Fruit fly (Drosophila melanogaster) whole organism, embryonic: ENCODE results near the gene PolQ.

ENCODE experiments used
- ATbp ChIP-seq: fragments of 200-800 bp; sonication (Bioruptor generic); optimal IDR thresholded peaks from 2 replicates; lab custom pipeline; 2017; ENCODE audit warnings: missing biosample characterization, mild to moderate bottlenecking, missing genetic modification characterization, missing genetic modification reagents
- CG12219 ChIP-seq: fragments of 200-800 bp; sonication (Bioruptor generic); optimal IDR thresholded peaks from 3 replicates; lab custom pipeline; 2018; ENCODE audit warnings: missing biosample characterization, mild to moderate bottlenecking, missing genetic modification characterization
- CG1233 ChIP-seq: fragments of 200-800 bp; sonication (Bioruptor generic); optimal IDR thresholded peaks from 4 replicates; lab custom pipeline; 2018; ENCODE audit warnings: missing biosample characterization, mild to moderate bottlenecking, missing genetic modification characterization
- CG12769 ChIP-seq: fragments of 200-800 bp; sonication (Bioruptor generic); optimal IDR thresholded peaks from 2 replicates; lab custom pipeline; 2019; ENCODE audit warnings: missing biosample characterization, mild to moderate bottlenecking, missing genetic modification characterization, moderate library complexity
- CG12942 ChIP-seq: fragments of 200-800 bp; sonication (Bioruptor generic); optimal IDR thresholded peaks from 3 replicates; lab custom pipeline; 2016; ENCODE audit warnings: missing biosample characterization, missing genetic modification characterization
- CG14667 ChIP-seq: fragments of 200-800 bp; sonication (Bioruptor generic); IDR thresholded peaks from 2 replicates; pipeline ENCODE4 v1.3.6; 2022; ENCODE audit warnings: missing biosample characterization, missing genetic modification characterization
- CG14710 ChIP-seq: fragments of 200-800 bp; sonication (Bioruptor generic); optimal IDR thresholded peaks from 3 replicates; lab custom pipeline; 2019; ENCODE audit warnings: missing biosample characterization, mild to moderate bottlenecking, missing genetic modification characterization, moderate library complexity
- CG16813 ChIP-seq: fragments of 200-800 bp; sonication (Bioruptor generic); IDR thresholded peaks from 3 replicates; pipeline ENCODE4 v1.3.6; 2022; ENCODE audit warnings: missing biosample characterization, missing genetic modification characterization; ENCODE audit not compliant: partially characterized antibody
- CG16815 ChIP-seq: fragments of 200-800 bp; sonication (Bioruptor generic); optimal IDR thresholded peaks from 3 replicates; lab custom pipeline; 2017; ENCODE audit warnings: missing biosample characterization, mild to moderate bottlenecking, missing genetic modification characterization
- CG17802 ChIP-seq: fragments of 200-800 bp; sonication (Bioruptor generic); optimal IDR thresholded peaks from 2 replicates; lab custom pipeline; 2018; ENCODE audit warnings: missing biosample characterization, mild to moderate bottlenecking, missing genetic modification characterization, moderate library complexity
- CG18476 ChIP-seq: fragments of 200-800 bp; sonication (Bioruptor generic); optimal IDR thresholded peaks from 2 replicates; lab custom pipeline; 2016; ENCODE audit warnings: missing biosample characterization, mild to moderate bottlenecking, missing genetic modification characterization
- CG18619 ChIP-seq: fragments of 200-800 bp; sonication (Bioruptor generic); optimal IDR thresholded peaks from 3 replicates; lab custom pipeline; 2017; ENCODE audit warnings: missing biosample characterization, mild to moderate bottlenecking, missing genetic modification characterization
- CG34422 ChIP-seq: fragments of 200-800 bp; sonication (Bioruptor generic); IDR thresholded peaks from 3 replicates; pipeline ENCODE4 v1.3.6; 2022; ENCODE audit warnings: missing biosample characterization, missing genetic modification characterization
- CG42726 ChIP-seq: fragments of 200-800 bp; sonication (Bioruptor generic); IDR thresholded peaks from 2 replicates; pipeline ENCODE4 v1.3.6; 2022; ENCODE audit warnings: missing biosample characterization, missing genetic modification characterization; ENCODE audit not compliant: partially characterized antibody
- CG6272 ChIP-seq: fragments of 200-800 bp; sonication (Bioruptor generic); IDR thresholded peaks from 2 replicates; pipeline ENCODE4 v1.3.6; 2022; ENCODE audit warnings: missing biosample characterization, missing genetic modification characterization
- CG8924 ChIP-seq: fragments of 200-800 bp; optimal IDR thresholded peaks from 3 replicates; lab custom pipeline; 2019; ENCODE audit warnings: missing biosample characterization, mild to moderate bottlenecking, missing genetic modification characterization, moderate library complexity
- CTCF ChIP-seq: fragments of 200-800 bp; sonication (Bioruptor generic); optimal IDR thresholded peaks from 2 replicates; lab custom pipeline; 2017; ENCODE audit warnings: missing biosample characterization, mild to moderate bottlenecking, missing genetic modification characterization, moderate library complexity
- Dip3 ChIP-seq: fragments of 200-800 bp; sonication (Bioruptor generic); optimal IDR thresholded peaks from 3 replicates; lab custom pipeline; 2016; ENCODE audit warnings: missing biosample characterization, missing genetic modification characterization
- Gug ChIP-seq: fragments of 200-800 bp; sonication (Bioruptor generic); IDR thresholded peaks from 4 replicates; pipeline ENCODE4 v1.3.6; 2022; ENCODE audit warnings: missing biosample characterization, missing genetic modification characterization
- HHEX ChIP-seq: fragments of 200-800 bp; sonication (Bioruptor generic); optimal IDR thresholded peaks from 3 replicates; lab custom pipeline; 2017; ENCODE audit warnings: missing biosample characterization, mild to moderate bottlenecking, missing genetic modification characterization, missing genetic modification reagents
- HLH4C ChIP-seq: fragments of 200-800 bp; sonication (Bioruptor generic); IDR thresholded peaks from 3 replicates; pipeline ENCODE4 v1.3.6; 2022; ENCODE audit warnings: missing biosample characterization, missing genetic modification characterization; ENCODE audit not compliant: partially characterized antibody
- HmgD ChIP-seq: fragments of 200-800 bp; sonication (Bioruptor generic); optimal IDR thresholded peaks from 3 replicates; lab custom pipeline; 2016; ENCODE audit warnings: missing biosample characterization, missing genetic modification characterization
- Hsf ChIP-seq: fragments of 200-800 bp; sonication (Bioruptor generic); optimal IDR thresholded peaks from 3 replicates; lab custom pipeline; 2016; ENCODE audit warnings: missing biosample characterization, missing genetic modification characterization
- Lpt ChIP-seq: fragments of >200 bp; optimal IDR thresholded peaks from 2 replicates; lab custom pipeline; 2018; ENCODE audit warnings: missing biosample characterization, missing genetic modification characterization
- Mes4 ChIP-seq: fragments of 200-800 bp; sonication (Bioruptor generic); optimal IDR thresholded peaks from 2 replicates; lab custom pipeline; 2016; ENCODE audit warnings: missing biosample characterization, missing genetic modification characterization
- Myb ChIP-seq: fragments of 200-800 bp; sonication (Bioruptor generic); optimal IDR thresholded peaks from 2 replicates; lab custom pipeline; 2016; ENCODE audit warnings: missing biosample characterization, missing genetic modification characterization
- Rx ChIP-seq: fragments of 200-800 bp; sonication (Bioruptor generic); IDR thresholded peaks from 2 replicates; pipeline ENCODE4 v1.3.6; 2022; ENCODE audit warnings: missing biosample characterization, missing genetic modification characterization
- Taf1 ChIP-seq: fragments of 200-800 bp; sonication (Bioruptor generic); IDR thresholded peaks from 2 replicates; pipeline ENCODE4 v1.3.6; 2022; ENCODE audit warnings: missing biosample characterization, missing genetic modification characterization
- ara ChIP-seq: fragments of 200-800 bp; sonication (Bioruptor generic); IDR thresholded peaks from 2 replicates; pipeline ENCODE4 v1.3.6; 2022; ENCODE audit warnings: missing biosample characterization, missing genetic modification characterization
- bab2 ChIP-seq: fragments of 200-800 bp; sonication (Bioruptor generic); optimal IDR thresholded peaks from 2 replicates; lab custom pipeline; 2016; ENCODE audit warnings: missing biosample characterization, missing genetic modification characterization
- bigmax ChIP-seq: fragments of 200-800 bp; sonication (Bioruptor generic); optimal IDR thresholded peaks from 2 replicates; lab custom pipeline; 2018; ENCODE audit warnings: missing biosample characterization, mild to moderate bottlenecking, missing genetic modification characterization
- bsh ChIP-seq, 2 experiments: fragments of 200-800 bp; sonication (Bioruptor generic); optimal IDR thresholded peaks; 2 replicates each; lab custom pipeline; 2017 to 2018; ENCODE audit warnings: mild to moderate bottlenecking in 2 of 2, missing biosample characterization in 2 of 2, missing genetic modification characterization in 2 of 2, moderate library complexity in 1 of 2
- crc ChIP-seq: fragments of 200-800 bp; sonication (Bioruptor generic); optimal IDR thresholded peaks from 2 replicates; lab custom pipeline; 2016; ENCODE audit warnings: missing biosample characterization, missing genetic modification characterization
- dati ChIP-seq: fragments of 200-800 bp; sonication (Bioruptor generic); IDR thresholded peaks from 2 replicates; pipeline ENCODE4 v1.3.6; 2022; ENCODE audit warnings: missing biosample characterization, missing genetic modification characterization
- emc ChIP-seq: fragments of 200-800 bp; sonication (Bioruptor generic); optimal IDR thresholded peaks from 2 replicates; lab custom pipeline; 2016; ENCODE audit warnings: missing biosample characterization, missing genetic modification characterization
- fd3F ChIP-seq: fragments of 200-800 bp; sonication (Bioruptor generic); optimal IDR thresholded peaks from 2 replicates; lab custom pipeline; 2018; ENCODE audit warnings: missing biosample characterization, mild to moderate bottlenecking, missing genetic modification characterization, moderate library complexity
- h ChIP-seq: fragments of >200 bp; optimal IDR thresholded peaks from 2 replicates; lab custom pipeline; 2017
- lola ChIP-seq, 3 experiments: fragments of >200 bp in 2 of 3; fragments of 200-800 bp in 1 of 3; sonication (Bioruptor generic) in 1 of 3; optimal IDR thresholded peaks; 2 replicates each; lab custom pipeline; 2017 to 2019; ENCODE audit warnings: missing biosample characterization in 3 of 3, missing genetic modification characterization in 3 of 3, mild to moderate bottlenecking in 1 of 3, moderate library complexity in 1 of 3
- odd ChIP-seq: fragments of 200-800 bp; sonication (Bioruptor generic); optimal IDR thresholded peaks from 2 replicates; lab custom pipeline; 2017; ENCODE audit warnings: missing biosample characterization, mild to moderate bottlenecking, missing genetic modification characterization
- onecut ChIP-seq: fragments of 200-800 bp; sonication (Bioruptor generic); IDR thresholded peaks from 2 replicates; pipeline ENCODE4 v1.3.6; 2022; ENCODE audit warnings: missing biosample characterization, missing genetic modification characterization
- org-1 ChIP-seq: fragments of 200-800 bp; sonication (Bioruptor generic); optimal IDR thresholded peaks from 2 replicates; lab custom pipeline; 2017; ENCODE audit warnings: missing biosample characterization, missing genetic modification characterization
- pzg ChIP-seq: fragments of 200-800 bp; sonication (Bioruptor generic); optimal IDR thresholded peaks from 3 replicates; lab custom pipeline; 2018; ENCODE audit warnings: missing biosample characterization, mild to moderate bottlenecking, missing genetic modification characterization, moderate library complexity
- ranshi ChIP-seq: fragments of 200-800 bp; sonication (Bioruptor generic); IDR thresholded peaks from 2 replicates; pipeline ENCODE4 v1.3.6; 2022; ENCODE audit warnings: missing biosample characterization, missing genetic modification characterization
- sc ChIP-seq, 3 experiments: fragments of >200 bp in 2 of 3; fragments of 200-800 bp in 1 of 3; sonication (Bioruptor generic) in 1 of 3; optimal IDR thresholded peaks; 2 replicates in 2 of 3; 3 replicates in 1 of 3; lab custom pipeline; 2017; ENCODE audit warnings: mild to moderate bottlenecking in 1 of 3, missing biosample characterization in 1 of 3, missing genetic modification characterization in 1 of 3, missing genetic modification reagents in 1 of 3
- seq ChIP-seq: fragments of 200-800 bp; sonication (Bioruptor generic); IDR thresholded peaks from 2 replicates; pipeline ENCODE4 v1.3.6; 2022; ENCODE audit warnings: missing biosample characterization, missing genetic modification characterization
- sim ChIP-seq: fragments of 200-800 bp; sonication (Bioruptor generic); IDR thresholded peaks from 2 replicates; pipeline ENCODE4 v1.3.6; 2022; ENCODE audit warnings: missing biosample characterization, missing genetic modification characterization
- sqz ChIP-seq: fragments of 200-800 bp; sonication (Bioruptor generic); optimal IDR thresholded peaks from 3 replicates; lab custom pipeline; 2018; ENCODE audit warnings: missing biosample characterization, mild to moderate bottlenecking, missing genetic modification characterization
- sug ChIP-seq: fragments of 200-800 bp; optimal IDR thresholded peaks from 2 replicates; lab custom pipeline; 2019; ENCODE audit warnings: missing biosample characterization, mild to moderate bottlenecking, missing genetic modification characterization, moderate library complexity
- unpg ChIP-seq: fragments of 200-800 bp; sonication (Bioruptor generic); optimal IDR thresholded peaks from 3 replicates; lab custom pipeline; 2018; ENCODE audit warnings: missing biosample characterization, mild to moderate bottlenecking, missing genetic modification characterization, moderate library complexity
- vvl ChIP-seq: fragments of 200-800 bp; sonication (Bioruptor generic); IDR thresholded peaks from 2 replicates; pipeline ENCODE4 v1.3.6; 2022; ENCODE audit warnings: missing biosample characterization, missing genetic modification characterization

PolQ gene

DNA sequence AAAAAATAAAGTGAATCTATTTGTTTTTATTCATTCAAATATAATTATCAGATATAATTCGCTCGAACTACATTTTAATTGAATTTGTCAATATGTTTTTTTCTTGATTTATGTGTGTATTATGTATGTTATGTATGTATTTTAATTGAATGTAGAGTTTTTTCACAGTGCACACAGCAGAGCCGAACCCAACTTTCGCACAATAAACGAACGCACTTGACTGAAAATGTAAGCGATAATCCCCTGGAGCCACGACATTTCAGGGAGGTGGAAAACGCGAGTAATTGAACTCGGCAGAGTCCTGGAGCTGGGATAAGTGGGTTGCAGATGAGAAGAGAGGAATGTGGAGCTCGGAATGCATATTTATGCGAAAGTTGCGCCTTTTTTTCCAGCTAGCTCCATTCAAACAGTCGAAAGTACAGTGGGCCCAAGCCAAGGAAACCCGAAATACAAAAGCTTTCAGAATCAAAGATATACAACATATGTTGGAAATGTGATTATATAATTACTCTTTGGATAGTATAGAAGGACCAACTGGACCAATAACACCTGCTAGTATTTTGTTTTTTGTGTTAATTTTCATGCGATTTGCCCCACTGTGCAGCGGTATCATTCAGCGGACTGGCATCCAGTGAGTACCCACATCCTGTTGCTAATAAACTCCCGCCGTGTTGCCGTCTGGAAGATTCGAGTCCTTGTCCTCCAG is 16.0 kb upstream of the PolQ start (continued):
- TF ChIP-seq bab2 (no peak), CG18476 (GFP tag; lab: Kevin White, UChicago) (no peak), CG6272 (GFP tag; lab: Robert Waterston, UW) (no peak), CG8924 (tag; lab: Kevin White, UChicago) (no peak), Rx (peak; percentile 46; the same call in 1 of the 2 replicates), Myb (GFP tag; lab: Kevin White, UChicago) (peak; percentile 1), pzg (no peak), CG42726 (GFP tag; lab: Robert Waterston, UW) (no peak), Gug (GFP tag; lab: Robert Waterston, UW) (no peak), Hsf (peak; percentile 12), unpg (GFP tag; lab: Kevin White, UChicago) (peak; percentile 32), ranshi (GFP tag; lab: Robert Waterston, UW) (0 out of 2 replicates have a peak, but pooled peaks have one; percentile 45), sug (no peak), seq (0 out of 2 replicates have a peak, but pooled peaks have one; percentile 19), h (lab: Kevin White, UChicago) (no peak), Lpt (GFP tag; lab: Kevin White, UChicago) (no peak), CG16813 (no peak), lola (GFP tag; optimal IDR thresholded peaks at IDR 0.05; lab: Kevin White, UChicago) (no peak), CG14667 (no peak), CTCF (GFP tag; lab: Kevin White, UChicago) (no peak), CG18619 (GFP tag; lab: Kevin White, UChicago) (peak; percentile 21), vvl (GFP tag; lab: Robert Waterston, UW) (no peak; the same call in 1 of the 2 replicates), CG1233 (peak; percentile 1), bigmax (GFP tag; lab: Kevin White, UChicago) (no peak), emc (GFP tag; lab: Kevin White, UChicago) (no peak), onecut (GFP tag; lab: Robert Waterston, UW) (peak; percentile 22; the same call in 1 of the 2 replicates), sim (no peak), HmgD (no peak), org-1 (GFP tag; lab: Kevin White, UChicago) (no peak), sc (optimal IDR thresholded peaks at IDR 0.05; lab: Kevin White, UChicago) (no peak), sc (GFP tag; optimal IDR thresholded peaks at IDR 0.05; lab: Kevin White, UChicago) (no peak), CG34422 (GFP tag; lab: Robert Waterston, UW) (no peak), CG14710 (tag; lab: Kevin White, UChicago) (no peak), Dip3 (GFP tag; lab: Kevin White, UChicago) (no peak), dati (GFP tag; lab: Robert Waterston, UW) (no peak), CG17802 (no peak), HLH4C (no peak), Mes4 (GFP tag; lab: Kevin White, UChicago) (no peak), ATbp (GFP tag; lab: Kevin White, UChicago) (peak; percentile 47), CG16815 (GFP tag; lab: Kevin White, UChicago) (no peak), ara (GFP tag; lab: Robert Waterston, UW) (no peak), CG12769 (tag; lab: Kevin White, UChicago) (peak; percentile 57), HHEX (GFP tag; lab: Kevin White, UChicago) (no peak), odd (no peak), CG12219 (peak; percentile 12), crc (GFP tag; lab: Kevin White, UChicago) (no peak), CG12942 (GFP tag; lab: Kevin White, UChicago) (no peak), bsh (GFP tag; optimal IDR thresholded peaks at IDR 0.05; lab: Kevin White, UChicago) (no peak), sqz (GFP tag; lab: Kevin White, UChicago) (no peak), fd3F (GFP tag; lab: Kevin White, UChicago) (no peak), Taf1 (peak; percentile 24; the same call in 1 of the 2 replicates)
